Worm (Caenorhabditis elegans) whole organism, L1 larva: ENCODE measurements around the gene fbxa-29.
A peak's percentile ranks its signal among the peaks of the same experiment; 100 is the strongest.
"Not testable (repeated sequence)": the region's sequence is repeated elsewhere in the genome, so short reads cannot be mapped to it uniquely, and the experiment has no call there.

Experiments used
- F16B12.6 ChIP-seq: fragments of 150-350 bp; optimal IDR thresholded peaks from 2 replicates; lab custom pipeline; 2014; ENCODE audit warnings: missing biosample characterization, missing genetic modification characterization
- Y116A8C.19 ChIP-seq: sonication (generic microtip); optimal IDR thresholded peaks from 2 replicates; lab custom pipeline; 2016; ENCODE audit warnings: missing compliant biosample characterization, missing genetic modification characterization, borderline replicate concordance
- aha-1 ChIP-seq: fragments of 150-350 bp; optimal IDR thresholded peaks from 2 replicates; lab custom pipeline; 2014; ENCODE audit warnings: missing biosample characterization, missing genetic modification characterization
- alr-1 ChIP-seq: fragments of 200-800 bp; sonication (Bioruptor generic); optimal IDR thresholded peaks from 2 replicates; lab custom pipeline; 2018; ENCODE audit warnings: borderline replicate concordance, mild to moderate bottlenecking, missing genetic modification characterization, missing compliant biosample characterization
- blmp-1 ChIP-seq: fragments of 150-350 bp; optimal IDR thresholded peaks from 2 replicates; lab custom pipeline; 2014; ENCODE audit warnings: missing biosample characterization, missing genetic modification characterization
- ceh-82 ChIP-seq, 3 experiments: fragments of 150-350 bp in 1 of 3; sonication (generic microtip) in 2 of 3; optimal IDR thresholded peaks; 2 replicates each; lab custom pipeline; 2014 to 2017; ENCODE audit warnings: missing biosample characterization in 3 of 3, missing genetic modification characterization in 3 of 3
- dsc-1 ChIP-seq: sonication (generic microtip); optimal IDR thresholded peaks from 2 replicates; lab custom pipeline; 2016; ENCODE audit warnings: mild to moderate bottlenecking, missing genetic modification characterization, missing compliant biosample characterization
- efl-1 ChIP-seq, 4 experiments: fragments of 150-350 bp; optimal IDR thresholded peaks in 3 of 4; peaks in 1 of 4; 1 replicate in 1 of 4; 2 replicates in 3 of 4; lab custom pipeline; 2014; ENCODE audit warnings: missing biosample characterization in 2 of 4, missing genetic modification characterization in 2 of 4, missing genetic modification reagents in 2 of 4
- egl-13 ChIP-seq: sonication (generic microtip); optimal IDR thresholded peaks from 2 replicates; lab custom pipeline; 2016; ENCODE audit warnings: missing genotype, missing genetic modification reagents, missing genetic modification characterization, missing compliant biosample characterization
- egl-27 ChIP-seq, 2 experiments: fragments of 150-350 bp in 1 of 2; sonication (generic microtip); optimal IDR thresholded peaks; 3 replicates each; lab custom pipeline; 2017 to 2018; ENCODE audit warnings: missing biosample characterization in 2 of 2, missing genetic modification characterization in 2 of 2, missing genetic modification reagents in 2 of 2
- elt-2 ChIP-seq: sonication (generic microtip); optimal IDR thresholded peaks from 2 replicates; lab custom pipeline; 2016; ENCODE audit warnings: missing genetic modification characterization, mild to moderate bottlenecking, inconsistent platforms, missing compliant biosample characterization, missing genetic modification reagents
- fkh-10 ChIP-seq: sonication (generic microtip); optimal IDR thresholded peaks from 2 replicates; lab custom pipeline; 2017; ENCODE audit warnings: missing biosample characterization, missing genetic modification reagents, missing genetic modification characterization
- fkh-4 ChIP-seq: sonication (generic microtip); optimal IDR thresholded peaks from 2 replicates; lab custom pipeline; 2016; ENCODE audit warnings: missing compliant biosample characterization, missing genetic modification characterization, borderline replicate concordance
- hlh-4 ChIP-seq: sonication (generic microtip); optimal IDR thresholded peaks from 2 replicates; lab custom pipeline; 2016; ENCODE audit warnings: mild to moderate bottlenecking, missing genetic modification characterization, missing compliant biosample characterization
- lin-39 ChIP-seq: fragments of 150-350 bp; optimal IDR thresholded peaks from 2 replicates; lab custom pipeline; 2014; ENCODE audit warnings: missing biosample characterization, missing genetic modification reagents, missing genetic modification characterization
- lir-3 ChIP-seq: sonication (generic microtip); optimal IDR thresholded peaks from 2 replicates; lab custom pipeline; 2016; ENCODE audit warnings: mild to moderate bottlenecking, missing genetic modification characterization, moderate library complexity, missing compliant biosample characterization; ENCODE audit not compliant: poor library complexity
- mab-9 ChIP-seq: fragments of 200-800 bp; sonication (Bioruptor generic); IDR thresholded peaks from 2 replicates; pipeline ENCODE4 v1.3.6; 2022; ENCODE audit warnings: missing genetic modification reagents, missing genetic modification characterization, missing compliant biosample characterization
- mep-1 ChIP-seq: fragments of 150-350 bp; optimal IDR thresholded peaks from 2 replicates; lab custom pipeline; 2014; ENCODE audit warnings: missing biosample characterization, missing genetic modification characterization
- nhr-19 ChIP-seq: fragments of 200-800 bp; sonication (Bioruptor generic); conservative IDR thresholded peaks from 2 replicates; pipeline ENCODE4 v1.3.6; 2022; ENCODE audit warnings: missing genetic modification characterization, missing compliant biosample characterization
- nhr-20 ChIP-seq: sonication (generic microtip); optimal IDR thresholded peaks from 2 replicates; lab custom pipeline; 2016; ENCODE audit warnings: mild to moderate bottlenecking, missing genetic modification characterization, missing compliant biosample characterization
- nhr-47 ChIP-seq: sonication (generic microtip); optimal IDR thresholded peaks from 2 replicates; lab custom pipeline; 2016; ENCODE audit warnings: mild to moderate bottlenecking, missing genetic modification characterization, moderate library complexity, missing compliant biosample characterization
- nhr-71 ChIP-seq: sonication (generic microtip); optimal IDR thresholded peaks from 2 replicates; lab custom pipeline; 2016; ENCODE audit warnings: mild to moderate bottlenecking, missing genetic modification characterization, moderate library complexity, missing compliant biosample characterization
- nhr-76 ChIP-seq: sonication (generic microtip); optimal IDR thresholded peaks from 2 replicates; lab custom pipeline; 2017; ENCODE audit warnings: missing biosample characterization, missing genetic modification characterization
- nhr-77 ChIP-seq: fragments of 150-350 bp; optimal IDR thresholded peaks from 2 replicates; lab custom pipeline; 2014; ENCODE audit warnings: missing biosample characterization, missing genetic modification characterization
- nhr-90 ChIP-seq: sonication (generic microtip); optimal IDR thresholded peaks from 2 replicates; lab custom pipeline; 2016; ENCODE audit warnings: mild to moderate bottlenecking, missing genetic modification characterization, missing compliant biosample characterization; ENCODE audit not compliant: poor library complexity
- pax-3 ChIP-seq: fragments of 200-800 bp; sonication (Bioruptor generic); optimal IDR thresholded peaks from 2 replicates; lab custom pipeline; 2018; ENCODE audit warnings: mild to moderate bottlenecking, missing genetic modification characterization, moderate library complexity, missing compliant biosample characterization
- rnt-1 ChIP-seq: sonication (generic microtip); optimal IDR thresholded peaks from 2 replicates; lab custom pipeline; 2016; ENCODE audit warnings: mild to moderate bottlenecking, missing genetic modification characterization, moderate library complexity, missing compliant biosample characterization
- skn-1 ChIP-seq: fragments of 150-350 bp; optimal IDR thresholded peaks from 2 replicates; lab custom pipeline; 2014; ENCODE audit warnings: missing biosample characterization, missing genetic modification characterization
- sox-4 ChIP-seq: sonication (generic microtip); optimal IDR thresholded peaks from 2 replicates; lab custom pipeline; 2016; ENCODE audit warnings: missing genetic modification characterization, missing compliant biosample characterization
- sptf-1 ChIP-seq: fragments of 150-350 bp; optimal IDR thresholded peaks from 2 replicates; lab custom pipeline; 2014; ENCODE audit warnings: missing biosample characterization, missing genetic modification characterization
- sup-37 ChIP-seq: fragments of 200-800 bp; sonication (Bioruptor generic); optimal IDR thresholded peaks from 2 replicates; lab custom pipeline; 2018; ENCODE audit warnings: mild to moderate bottlenecking, missing genetic modification characterization, missing compliant biosample characterization
- swsn-7 ChIP-seq: sonication (generic microtip); optimal IDR thresholded peaks from 2 replicates; lab custom pipeline; 2016; ENCODE audit warnings: missing genetic modification characterization, missing compliant biosample characterization
- tbx-2 ChIP-seq: sonication (generic microtip); optimal IDR thresholded peaks from 2 replicates; lab custom pipeline; 2016; ENCODE audit warnings: missing genetic modification characterization, missing compliant biosample characterization
- unc-30 ChIP-seq: sonication (generic microtip); optimal IDR thresholded peaks from 2 replicates; lab custom pipeline; 2017; ENCODE audit warnings: missing biosample characterization, missing genetic modification characterization
- unc-62 ChIP-seq: fragments of 150-350 bp; optimal IDR thresholded peaks from 2 replicates; lab custom pipeline; 2014; ENCODE audit warnings: missing biosample characterization, missing genetic modification reagents, missing genetic modification characterization
- xbp-1 ChIP-seq: sonication (generic microtip); optimal IDR thresholded peaks from 2 replicates; lab custom pipeline; 2016; ENCODE audit warnings: missing genetic modification characterization, missing compliant biosample characterization
- zag-1 ChIP-seq: fragments of 150-350 bp; optimal IDR thresholded peaks from 2 replicates; lab custom pipeline; 2014; ENCODE audit warnings: missing biosample characterization, missing genetic modification characterization
- ztf-4 ChIP-seq: fragments of 150-350 bp; optimal IDR thresholded peaks from 2 replicates; lab custom pipeline; 2014; ENCODE audit warnings: missing biosample characterization, missing genetic modification characterization

fbxa-29 gene

ce11 chrIII:1269156-1269555, 4.3 kb downstream of the fbxa-29 start, which contains the start of gene fbxa-32:
fbxa-32 (minus strand) TSS chrIII:1269256.
- TF ChIP-seq elt-2 (peak; percentile 16), efl-1 (optimal IDR thresholded peaks at IDR 0.05; lab: Kevin White, UChicago) (no peak), efl-1 (GFP tag; optimal IDR thresholded peaks at IDR 0.05 in 1 of 2; lab: Kevin White, UChicago) (no peak)

ce11 chrIII:1266799-1267198, 6.7 kb downstream of the fbxa-29 start, which contains the start of gene fbxa-151:
fbxa-151 (minus strand) TSS chrIII:1266899.
- TF ChIP-seq elt-2; hlh-4; sptf-1 (tag; lab: Kevin White, UChicago): not testable (repeated sequence)

ce11 chrIII:1263692-1264091, 9.8 kb downstream of the fbxa-29 start, which contains the start of gene srz-9:
srz-9 (plus strand) TSS chrIII:1263992.
- not testable (repeated sequence) for TF ChIP-seq skn-1, nhr-90, fkh-4 (tag; lab: Kevin White, UChicago)

ce11 chrIII:1258358-1258757, 15.1 kb downstream of the fbxa-29 start, which contains the start of gene fbxa-78:
fbxa-78 (minus strand) TSS chrIII:1258458.
- not testable (repeated sequence) for TF ChIP-seq fkh-10 (GFP tag; lab: Kevin White, UChicago); pax-3 (tag; lab: Kevin White, UChicago); efl-1 (optimal IDR thresholded peaks at IDR 0.05; lab: Kevin White, UChicago); efl-1 (GFP tag; optimal IDR thresholded peaks at IDR 0.05 in 1 of 2; lab: Kevin White, UChicago)

- TF ChIP-seq nhr-76, nhr-77, F16B12.6 (tag; lab: Kevin White, UChicago): not testable (repeated sequence)
- TF ChIP-seq, all 84 proteins: peak for 0; not testable (repeated sequence) for 84
Observed at ce11 chrIII:1256519-1256918, 17.0 kb downstream of the fbxa-29 start, which contains the start of gene fbxa-208. fbxa-208 (plus strand) TSS chrIII:1256819.

ce11 chrIII:1249111-1249583, 24.4 kb downstream of the fbxa-29 start, which contains the start of the genes fbxa-76 and fbxa-77:
fbxa-76 (minus strand) TSS chrIII:1249161.
fbxa-77 (plus strand) TSS chrIII:1249475.
- TF ChIP-seq tbx-2 (tag; lab: Kevin White, UChicago) (no peak), unc-62 (GFP tag; lab: Kevin White, UChicago) (no peak), xbp-1 (tag; lab: Kevin White, UChicago) (no peak), Y116A8C.19 (tag; lab: Kevin White, UChicago) (no peak), lir-3 (no peak), lin-39 (tag; lab: Kevin White, UChicago) (no peak), ceh-82 (tag; optimal IDR thresholded peaks at IDR 0.05; lab: Kevin White, UChicago) (no peak), efl-1 (optimal IDR thresholded peaks at IDR 0.05; lab: Kevin White, UChicago) (peak; percentile 57 to 67), efl-1 (GFP tag; optimal IDR thresholded peaks at IDR 0.05 in 1 of 2; lab: Kevin White, UChicago) (peak; percentile 41 to 84), nhr-76 (tag; lab: Kevin White, UChicago) (no peak), nhr-71 (tag; lab: Kevin White, UChicago) (peak; percentile 20), blmp-1 (tag; lab: Kevin White, UChicago) (peak; percentile 31), fkh-10 (GFP tag; lab: Kevin White, UChicago) (no peak), nhr-77 (tag; lab: Kevin White, UChicago) (peak; percentile 3), egl-13 (tag; lab: Kevin White, UChicago) (no peak), nhr-90 (tag; lab: Kevin White, UChicago) (no peak), dsc-1 (tag; lab: Kevin White, UChicago) (no peak), nhr-47 (no peak), mab-9 (GFP tag; lab: Robert Waterston, UW) (no peak), ztf-4 (tag; lab: Kevin White, UChicago) (no peak), egl-27 (tag; optimal IDR thresholded peaks at IDR 0.05; lab: Kevin White, UChicago) (no peak), zag-1 (no peak), aha-1 (tag; lab: Kevin White, UChicago) (no peak), unc-30 (tag; lab: Kevin White, UChicago) (no peak), nhr-20 (peak; percentile 6), sox-4 (tag; lab: Kevin White, UChicago) (no peak), rnt-1 (tag; lab: Kevin White, UChicago) (no peak), sup-37 (GFP tag; lab: Kevin White, UChicago) (no peak), swsn-7 (tag; lab: Kevin White, UChicago) (no peak), alr-1 (tag; lab: Kevin White, UChicago) (no peak), mep-1 (tag; lab: Kevin White, UChicago) (peak; percentile 13), nhr-19 (no peak), skn-1 (tag; lab: Kevin White, UChicago) (peak; percentile 43), hlh-4 (no peak)
